Worm (Caenorhabditis elegans): ENCODE measurements around the gene ant-1.1.

Gene ant-1.1

DNA sequence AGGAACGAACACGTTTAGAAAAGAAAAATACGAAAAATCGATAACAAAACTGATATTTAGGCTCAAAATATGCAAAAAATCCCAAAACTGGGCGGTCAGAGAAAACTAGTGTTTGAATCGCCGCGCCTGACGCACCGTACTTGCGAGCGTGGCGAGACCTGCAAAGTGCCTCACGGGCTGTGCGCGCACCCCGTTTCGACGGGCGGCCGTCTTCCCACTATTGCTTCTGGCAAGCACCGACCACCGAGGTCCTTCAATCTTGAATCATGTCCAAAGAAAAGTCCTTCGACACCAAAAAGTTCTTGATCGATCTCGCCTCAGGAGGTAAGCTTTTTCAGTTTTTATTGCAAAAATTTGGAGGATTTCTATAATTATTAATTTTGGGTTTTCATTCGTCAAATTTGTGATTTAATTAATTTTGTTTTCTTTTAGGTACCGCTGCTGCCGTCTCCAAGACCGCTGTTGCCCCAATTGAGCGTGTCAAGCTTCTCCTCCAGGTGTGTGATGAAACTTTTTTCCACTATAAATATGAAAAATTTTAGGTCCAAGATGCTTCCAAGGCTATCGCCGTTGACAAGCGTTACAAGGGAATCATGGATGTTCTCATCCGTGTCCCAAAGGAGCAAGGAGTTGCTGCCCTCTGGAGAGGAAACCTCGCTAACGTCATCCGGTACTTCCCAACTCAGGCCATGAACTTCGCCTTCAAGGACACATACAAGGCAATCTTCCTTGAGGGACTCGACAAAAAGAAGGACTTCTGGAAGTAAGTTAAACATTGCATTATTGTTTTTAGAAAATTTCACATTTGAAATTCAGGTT, at the start of gene ant-1.1:
TSS of gene ant-1.1 (plus strand) at position 199 of the 819 bp plus-strand sequence.
- TF ChIP-seq elt-1 (tag; optimal IDR thresholded peaks at IDR 0.05; ENCODE audit: borderline replicate concordance, insufficient read depth) = no peak
- TF ChIP-seq lsy-2 (tag; optimal IDR thresholded peaks at IDR 0.05) = peak; percentile 99
- peak; percentile 21 for TF ChIP-seq cnd-1 (tag; optimal IDR thresholded peaks at IDR 0.05)
- TF ChIP-seq M03D4.4 (tag; optimal IDR thresholded peaks at IDR 0.05) = peak; percentile 50
- no peak for TF ChIP-seq ztf-11 (tag; optimal IDR thresholded peaks at IDR 0.05)
- peak; percentile 94 for TF ChIP-seq nhr-237 (tag; optimal IDR thresholded peaks at IDR 0.05)
- TF ChIP-seq sptf-1 (tag; optimal IDR thresholded peaks at IDR 0.05) = peak; percentile 82
- peak; percentile 37 for TF ChIP-seq ceh-43 (GFP tag; optimal IDR thresholded peaks at IDR 0.05)
- TF ChIP-seq nhr-28 (tag; optimal IDR thresholded peaks at IDR 0.05) = no peak
- peak; percentile 90 for TF ChIP-seq lin-13 (tag; optimal IDR thresholded peaks at IDR 0.05)
- TF ChIP-seq drap-1 (GFP tag; optimal IDR thresholded peaks at IDR 0.05) = peak; percentile 56
- TF ChIP-seq tbx-8 (GFP tag; optimal IDR thresholded peaks at IDR 0.05) = no peak
- no peak for TF ChIP-seq blmp-1 (tag; optimal IDR thresholded peaks at IDR 0.05)
- TF ChIP-seq mls-2 (tag; optimal IDR thresholded peaks at IDR 0.05) = peak; percentile 74
- TF ChIP-seq unc-120 (tag; optimal IDR thresholded peaks at IDR 0.05; ENCODE audit: poor library complexity, severe bottlenecking) = peak; percentile 86
- TF ChIP-seq mab-5 (tag; optimal IDR thresholded peaks at IDR 0.05) = no peak
- TF ChIP-seq snpc-4 (tag; optimal IDR thresholded peaks at IDR 0.05) = no peak
- TF ChIP-seq unc-62 (GFP tag; optimal IDR thresholded peaks at IDR 0.05) = no peak
- peak; percentile 91 for TF ChIP-seq pha-4 (tag; optimal IDR thresholded peaks at IDR 0.05)
- peak; percentile 18 for TF ChIP-seq bed-3 (GFP tag; optimal IDR thresholded peaks at IDR 0.05)
- TF ChIP-seq ceh-39 (tag; optimal IDR thresholded peaks at IDR 0.05) = peak; percentile 54
- TF ChIP-seq nhr-76 (tag; optimal IDR thresholded peaks at IDR 0.05) = no peak
- no peak for TF ChIP-seq elt-3 (tag; optimal IDR thresholded peaks at IDR 0.05)
- TF ChIP-seq nhr-2 (tag; optimal IDR thresholded peaks at IDR 0.05) = peak; percentile 38
- TF ChIP-seq flh-1 (GFP tag; optimal IDR thresholded peaks at IDR 0.05) = no peak
- peak; percentile 49 for TF ChIP-seq hlh-1 (tag; optimal IDR thresholded peaks at IDR 0.05)
- TF ChIP-seq nhr-12 (tag; optimal IDR thresholded peaks at IDR 0.05) = no peak
- TF ChIP-seq lin-32 (GFP tag; optimal IDR thresholded peaks at IDR 0.05) = peak; percentile 16
- peak; percentile 6 for TF ChIP-seq ham-2 (GFP tag; optimal IDR thresholded peaks at IDR 0.05)
- TF ChIP-seq ceh-83 (GFP tag; optimal IDR thresholded peaks at IDR 0.05) = peak; percentile 65
- TF ChIP-seq unc-39 (tag; optimal IDR thresholded peaks at IDR 0.05) = no peak
- peak; percentile 83 for TF ChIP-seq mep-1 (tag; optimal IDR thresholded peaks at IDR 0.05)
- TF ChIP-seq ces-1 (GFP tag; optimal IDR thresholded peaks at IDR 0.05) = peak; percentile 42
- no peak for TF ChIP-seq sem-2 (GFP tag; optimal IDR thresholded peaks at IDR 0.05)
- no peak for TF ChIP-seq zip-8 (tag; optimal IDR thresholded peaks at IDR 0.05)

DNA sequence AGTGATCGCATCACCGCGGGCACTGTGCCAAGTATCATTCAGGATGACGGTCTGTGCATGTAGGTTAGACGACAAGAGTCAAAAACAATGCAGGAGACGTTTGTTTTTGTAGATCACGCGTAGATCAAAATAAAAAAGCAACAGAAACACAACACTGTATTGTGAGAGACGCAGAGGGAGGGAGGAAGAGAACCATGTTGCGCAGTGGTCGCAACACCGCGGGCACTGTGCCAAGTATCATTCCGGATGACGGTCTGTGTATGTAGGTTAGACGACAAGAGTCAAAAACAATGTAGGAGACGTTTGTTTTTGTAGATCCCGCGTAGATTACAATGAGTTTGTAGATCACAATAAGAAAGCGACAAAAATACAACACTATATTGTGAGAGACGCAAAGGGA, 44.0 kb upstream of the ant-1.1 start:
- TF ChIP-seq unc-120 (tag; optimal IDR thresholded peaks at IDR 0.05; ENCODE audit: poor library complexity, severe bottlenecking) = no peak
- TF ChIP-seq nhr-2 (tag; optimal IDR thresholded peaks at IDR 0.05) = no peak
- no peak for TF ChIP-seq nhr-28 (tag; optimal IDR thresholded peaks at IDR 0.05)
- no peak for TF ChIP-seq M03D4.4 (tag; optimal IDR thresholded peaks at IDR 0.05)
- TF ChIP-seq unc-62 (GFP tag; optimal IDR thresholded peaks at IDR 0.05) = no peak
- no peak for TF ChIP-seq hlh-1 (tag; optimal IDR thresholded peaks at IDR 0.05)
- TF ChIP-seq lin-32 (GFP tag; optimal IDR thresholded peaks at IDR 0.05) = no peak
- no peak for TF ChIP-seq blmp-1 (tag; optimal IDR thresholded peaks at IDR 0.05)
- TF ChIP-seq sem-2 (GFP tag; optimal IDR thresholded peaks at IDR 0.05) = no peak

DNA sequence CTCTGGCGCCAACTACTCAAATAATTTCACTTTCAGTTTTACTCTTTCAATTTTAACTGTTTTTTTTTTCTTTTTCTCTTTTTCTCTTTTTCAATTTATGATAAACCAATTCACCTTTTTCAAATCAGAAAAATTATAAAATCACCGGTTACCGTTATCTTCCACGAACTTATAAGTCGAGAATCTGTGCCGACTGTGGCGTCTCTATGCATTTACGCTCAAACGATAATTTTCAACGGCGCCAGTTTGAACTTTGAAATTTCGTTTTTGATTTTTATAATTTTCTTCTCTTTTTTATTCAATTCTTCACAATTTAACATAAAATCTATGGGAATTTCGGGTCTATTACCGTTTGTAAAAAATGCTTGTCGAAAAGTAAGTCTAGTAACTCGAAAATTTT, 39.5 kb upstream of the ant-1.1 start, which contains the start of gene exo-1:
TSS of gene exo-1 (plus strand) at position 101 of the 400 bp plus-strand sequence.
- TF ChIP-seq mep-1 (tag; optimal IDR thresholded peaks at IDR 0.05) (peak; percentile 35), unc-120 (tag; optimal IDR thresholded peaks at IDR 0.05; ENCODE audit: poor library complexity, severe bottlenecking) (no peak), nhr-237 (tag; optimal IDR thresholded peaks at IDR 0.05) (peak; percentile 46), elt-3 (tag; optimal IDR thresholded peaks at IDR 0.05) (no peak), ces-1 (GFP tag; optimal IDR thresholded peaks at IDR 0.05) (no peak), lsy-2 (tag; optimal IDR thresholded peaks at IDR 0.05) (peak; percentile 42)
